Worm (Caenorhabditis elegans): ENCODE results near the gene rpl-36.A.

The rpl-36.A gene

ce11 chrII:11097154-11097887, at the start of gene rpl-36.A, which contains the start of gene nuo-1:
Gene rpl-36.A, minus strand, starts transcription at chrII:11097204.
Gene nuo-1, plus strand, starts transcription at chrII:11097837.
- TF ChIP-seq sea-1 (GFP tag; conservative IDR thresholded peaks at IDR 0.05) (no peak), F13C5.2 (tag; optimal IDR thresholded peaks at IDR 0.05) (peak; percentile 23), tbx-37 (GFP tag; conservative IDR thresholded peaks at IDR 0.05) (0 out of 2 replicates have a peak, but pooled peaks have one; percentile 18)

ce11 chrII:11142571-11142970, 45.6 kb upstream of the rpl-36.A start, which contains the start of gene arrd-6:
Gene arrd-6, plus strand, starts transcription at chrII:11142739.
- TF ChIP-seq hnd-1 (tag; optimal IDR thresholded peaks at IDR 0.05) (no peak), tbx-37 (GFP tag; conservative IDR thresholded peaks at IDR 0.05) (no peak), hmbx-1 (tag; optimal IDR thresholded peaks at IDR 0.05) (no peak), ceh-36 (tag; optimal IDR thresholded peaks at IDR 0.05) (no peak), ceh-13 (GFP tag; optimal IDR thresholded peaks at IDR 0.05) (no peak), tbx-11 (GFP tag; IDR thresholded peaks at IDR 0.05) (no peak), scrt-1 (GFP tag; IDR thresholded peaks at IDR 0.05) (no peak)

- TF ChIP-seq B0310.2 (tag; optimal IDR thresholded peaks at IDR 0.05) (no peak), pes-1 (GFP tag; IDR thresholded peaks at IDR 0.05) (no peak), hnd-1 (tag; optimal IDR thresholded peaks at IDR 0.05) (no peak)
Measured at ce11 chrII:11140140-11140539, 43.1 kb upstream of the rpl-36.A start, which contains the start of gene F40F8.4. Gene F40F8.4, minus strand, starts transcription at chrII:11140240.

- TF ChIP-seq pes-1 (GFP tag; IDR thresholded peaks at IDR 0.05) = no peak
- TF ChIP-seq scrt-1 (GFP tag; IDR thresholded peaks at IDR 0.05) = no peak
- TF ChIP-seq B0310.2 (tag; optimal IDR thresholded peaks at IDR 0.05) = no peak
- TF ChIP-seq F13C5.2 (tag; optimal IDR thresholded peaks at IDR 0.05) = no peak
- TF ChIP-seq ets-7 (tag; optimal IDR thresholded peaks at IDR 0.05) = no peak
- TF ChIP-seq flt-1 (GFP tag; IDR thresholded peaks at IDR 0.05) = no peak
- no peak for TF ChIP-seq tra-4 (tag; optimal IDR thresholded peaks at IDR 0.05)
- no peak for TF ChIP-seq ceh-36 (tag; optimal IDR thresholded peaks at IDR 0.05)
- TF ChIP-seq hmg-4 (GFP tag; optimal IDR thresholded peaks at IDR 0.05) = no peak
- no peak for TF ChIP-seq tbx-37 (GFP tag; conservative IDR thresholded peaks at IDR 0.05)
- no peak for TF ChIP-seq hnd-1 (tag; optimal IDR thresholded peaks at IDR 0.05)
- no peak for TF ChIP-seq sea-1 (GFP tag; conservative IDR thresholded peaks at IDR 0.05)
- no peak for TF ChIP-seq ceh-13 (GFP tag; optimal IDR thresholded peaks at IDR 0.05)
- TF ChIP-seq hmbx-1 (tag; optimal IDR thresholded peaks at IDR 0.05) = no peak
- TF ChIP-seq tbx-11 (GFP tag; IDR thresholded peaks at IDR 0.05) = no peak
- no peak for TF ChIP-seq aly-1 (tag; optimal IDR thresholded peaks at IDR 0.05)
- no peak for TF ChIP-seq ama-1 (optimal IDR thresholded peaks at IDR 0.05)
Measured at ce11 chrII:11135773-11136172, 38.8 kb upstream of the rpl-36.A start.

ce11 chrII:11134828-11135227, 37.8 kb upstream of the rpl-36.A start, which contains the start of gene F40F8.5:
Gene F40F8.5, minus strand, starts transcription at chrII:11134928.
- TF ChIP-seq ama-1 (optimal IDR thresholded peaks at IDR 0.05) (no peak), ceh-13 (GFP tag; optimal IDR thresholded peaks at IDR 0.05) (no peak), hnd-1 (tag; optimal IDR thresholded peaks at IDR 0.05) (no peak), aly-1 (tag; optimal IDR thresholded peaks at IDR 0.05) (no peak), sea-1 (GFP tag; conservative IDR thresholded peaks at IDR 0.05) (no peak), tbx-11 (GFP tag; IDR thresholded peaks at IDR 0.05) (no peak), ceh-36 (tag; optimal IDR thresholded peaks at IDR 0.05) (no peak), B0310.2 (tag; optimal IDR thresholded peaks at IDR 0.05) (no peak), pes-1 (GFP tag; IDR thresholded peaks at IDR 0.05) (no peak)

- no peak for TF ChIP-seq tbx-11 (GFP tag; IDR thresholded peaks at IDR 0.05)
- no peak for TF ChIP-seq flt-1 (GFP tag; IDR thresholded peaks at IDR 0.05)
- TF ChIP-seq ceh-13 (GFP tag; optimal IDR thresholded peaks at IDR 0.05) = no peak
- no peak for TF ChIP-seq ceh-36 (tag; optimal IDR thresholded peaks at IDR 0.05)
- TF ChIP-seq ama-1 (optimal IDR thresholded peaks at IDR 0.05) = no peak
- TF ChIP-seq ets-7 (tag; optimal IDR thresholded peaks at IDR 0.05) = no peak
- no peak for TF ChIP-seq F13C5.2 (tag; optimal IDR thresholded peaks at IDR 0.05)
- no peak for TF ChIP-seq hmg-4 (GFP tag; optimal IDR thresholded peaks at IDR 0.05)
- no peak for TF ChIP-seq B0310.2 (tag; optimal IDR thresholded peaks at IDR 0.05)
- TF ChIP-seq scrt-1 (GFP tag; IDR thresholded peaks at IDR 0.05) = no peak
- no peak for TF ChIP-seq hnd-1 (tag; optimal IDR thresholded peaks at IDR 0.05)
- no peak for TF ChIP-seq tra-4 (tag; optimal IDR thresholded peaks at IDR 0.05)
- TF ChIP-seq aly-1 (tag; optimal IDR thresholded peaks at IDR 0.05) = no peak
- no peak for TF ChIP-seq sea-1 (GFP tag; conservative IDR thresholded peaks at IDR 0.05)
- TF ChIP-seq tbx-37 (GFP tag; conservative IDR thresholded peaks at IDR 0.05) = no peak
Measured at ce11 chrII:11132542-11132941, 35.5 kb upstream of the rpl-36.A start, which contains the start of gene F40F8.11. Gene F40F8.11, minus strand, starts transcription at chrII:11132590.

- no peak for TF ChIP-seq ama-1 (optimal IDR thresholded peaks at IDR 0.05)
- no peak for TF ChIP-seq aly-1 (tag; optimal IDR thresholded peaks at IDR 0.05)
- no peak for TF ChIP-seq ceh-36 (tag; optimal IDR thresholded peaks at IDR 0.05)
- TF ChIP-seq tbx-37 (GFP tag; conservative IDR thresholded peaks at IDR 0.05) = no peak
- TF ChIP-seq hnd-1 (tag; optimal IDR thresholded peaks at IDR 0.05) = no peak
- no peak for TF ChIP-seq tbx-11 (GFP tag; IDR thresholded peaks at IDR 0.05)
- TF ChIP-seq pes-1 (GFP tag; IDR thresholded peaks at IDR 0.05) = no peak
- TF ChIP-seq sea-1 (GFP tag; conservative IDR thresholded peaks at IDR 0.05) = no peak
- no peak for TF ChIP-seq tra-4 (tag; optimal IDR thresholded peaks at IDR 0.05)
- no peak for TF ChIP-seq ets-7 (tag; optimal IDR thresholded peaks at IDR 0.05)
- TF ChIP-seq hmg-4 (GFP tag; optimal IDR thresholded peaks at IDR 0.05) = no peak
- TF ChIP-seq F13C5.2 (tag; optimal IDR thresholded peaks at IDR 0.05) = no peak
- no peak for TF ChIP-seq ceh-13 (GFP tag; optimal IDR thresholded peaks at IDR 0.05)
- TF ChIP-seq flt-1 (GFP tag; IDR thresholded peaks at IDR 0.05) = no peak
- no peak for TF ChIP-seq hmbx-1 (tag; optimal IDR thresholded peaks at IDR 0.05)
- no peak for TF ChIP-seq scrt-1 (GFP tag; IDR thresholded peaks at IDR 0.05)
- TF ChIP-seq B0310.2 (tag; optimal IDR thresholded peaks at IDR 0.05) = no peak
Measured at ce11 chrII:11129517-11129916, 32.5 kb upstream of the rpl-36.A start, which contains the start of gene F40F8.12. Gene F40F8.12, plus strand, starts transcription at chrII:11129817.
